Fruit fly (Drosophila melanogaster): ENCODE results near the gene Qsox4.
A peak's percentile ranks its signal among the peaks of the same experiment; 100 is the strongest.

The Qsox4 gene

dm6 chr3R:23669401-23670216, 33.0 kb upstream of the Qsox4 start, which contains the start of gene CG31145 (continued):
- peak; percentile 99 for TF ChIP-seq oc (tag; optimal IDR thresholded peaks at IDR 0.05)
- peak; percentile 86 for TF ChIP-seq CTCF (GFP tag; optimal IDR thresholded peaks at IDR 0.05)
- peak; percentile 100 for TF ChIP-seq fd96Cb (tag; optimal IDR thresholded peaks at IDR 0.05)
- peak; percentile 98 for TF ChIP-seq zen (tag; optimal IDR thresholded peaks at IDR 0.05)
- TF ChIP-seq CG9932 (GFP tag; IDR thresholded peaks at IDR 0.05), result peak; percentile 98
- peak; percentile 97 for TF ChIP-seq CG10274 (GFP tag; optimal IDR thresholded peaks at IDR 0.05)
- TF ChIP-seq ATbp (GFP tag; optimal IDR thresholded peaks at IDR 0.05), result peak; percentile 100
- peak; percentile 94 for TF ChIP-seq dmrt11E (tag; optimal IDR thresholded peaks at IDR 0.05)
- TF ChIP-seq CG18764 (GFP tag; optimal IDR thresholded peaks at IDR 0.05), result peak; percentile 99
- peak; percentile 93 for TF ChIP-seq CG8765 (GFP tag; IDR thresholded peaks at IDR 0.05)
- TF ChIP-seq inv (GFP tag; IDR thresholded peaks at IDR 0.05; ENCODE audit: partially characterized antibody), result no peak
- peak; percentile 71 for TF ChIP-seq fd102C (GFP tag; optimal IDR thresholded peaks at IDR 0.05)
- peak; percentile 99 for TF ChIP-seq CG14014 (GFP tag; IDR thresholded peaks at IDR 0.05)
- TF ChIP-seq CG4707 (GFP tag; optimal IDR thresholded peaks at IDR 0.05), result peak; percentile 95
- peak; percentile 98 for TF ChIP-seq p53 (GFP tag; optimal IDR thresholded peaks at IDR 0.05)
- TF ChIP-seq eve (GFP tag; optimal IDR thresholded peaks at IDR 0.05), result peak in 1 of 2 experiments; percentile 100
- peak in 1 of 3 experiments; percentile 98 for TF ChIP-seq lola (GFP tag; optimal IDR thresholded peaks at IDR 0.05)
- TF ChIP-seq CG15073 (GFP tag; optimal IDR thresholded peaks at IDR 0.05), result peak; percentile 90
- TF ChIP-seq Spps (tag; optimal IDR thresholded peaks at IDR 0.05), result peak; percentile 97
- TF ChIP-seq tgo (GFP tag; IDR thresholded peaks at IDR 0.05), result peak; percentile 99
- peak; percentile 98 for TF ChIP-seq Vsx1 (GFP tag; optimal IDR thresholded peaks at IDR 0.05)
- peak; percentile 99 for TF ChIP-seq CG16815 (GFP tag; optimal IDR thresholded peaks at IDR 0.05)
- TF ChIP-seq Deaf1 (tag; optimal IDR thresholded peaks at IDR 0.05), result peak; percentile 92
- TF ChIP-seq HLHmδ (GFP tag; optimal IDR thresholded peaks at IDR 0.05), result no peak
- peak; percentile 34; the same call in 2 of the 3 replicates for TF ChIP-seq CG34224 (GFP tag; IDR thresholded peaks at IDR 0.05; ENCODE audit: partially characterized antibody)
- no peak for TF ChIP-seq Dref (GFP tag; IDR thresholded peaks at IDR 0.05)
- TF ChIP-seq da (GFP tag; optimal IDR thresholded peaks at IDR 0.05), result peak; percentile 99
- TF ChIP-seq twi (tag; optimal IDR thresholded peaks at IDR 0.05), result peak; percentile 98
- no peak for TF ChIP-seq lov (optimal IDR thresholded peaks at IDR 0.05)
- peak; percentile 94 for TF ChIP-seq lov (GFP tag; IDR thresholded peaks at IDR 0.05)
- TF ChIP-seq sqz (GFP tag; optimal IDR thresholded peaks at IDR 0.05), result peak; percentile 99
- peak; percentile 99 for TF ChIP-seq ems (GFP tag; optimal IDR thresholded peaks at IDR 0.05)
- no peak for TF ChIP-seq Hr39 (optimal IDR thresholded peaks at IDR 0.05)
- TF ChIP-seq CG11398 (GFP tag; optimal IDR thresholded peaks at IDR 0.05), result peak; percentile 99
- peak; percentile 70; the same call in 1 of the 2 replicates for TF ChIP-seq tna (GFP tag; IDR thresholded peaks at IDR 0.05; ENCODE audit: partially characterized antibody)
- peak; percentile 99 for TF ChIP-seq CG6765 (GFP tag; optimal IDR thresholded peaks at IDR 0.05)
- TF ChIP-seq zf30C (GFP tag; optimal IDR thresholded peaks at IDR 0.05), result peak; percentile 95
- peak; percentile 99 for TF ChIP-seq CG1233 (GFP tag; optimal IDR thresholded peaks at IDR 0.05)
- peak; percentile 99 for TF ChIP-seq jing (GFP tag; optimal IDR thresholded peaks at IDR 0.05)
- peak; percentile 98 for TF ChIP-seq CG4328 (GFP tag; optimal IDR thresholded peaks at IDR 0.05)
- peak; percentile 99 for TF ChIP-seq cwo (GFP tag; optimal IDR thresholded peaks at IDR 0.05)
- TF ChIP-seq btn (GFP tag; optimal IDR thresholded peaks at IDR 0.05), result peak; percentile 99
- peak; percentile 100 for TF ChIP-seq gem (tag; optimal IDR thresholded peaks at IDR 0.05)
- TF ChIP-seq cad (GFP tag; optimal IDR thresholded peaks at IDR 0.05), result no peak
- TF ChIP-seq chif (GFP tag; optimal IDR thresholded peaks at IDR 0.05), result peak; percentile 99
- TF ChIP-seq gsb-n (tag; optimal IDR thresholded peaks at IDR 0.05), result peak; percentile 98
- peak; percentile 99 for TF ChIP-seq fu2 (GFP tag; optimal IDR thresholded peaks at IDR 0.05)
- TF ChIP-seq CG10565 (GFP tag; optimal IDR thresholded peaks at IDR 0.05), result peak; percentile 99
- TF ChIP-seq Hey (tag; optimal IDR thresholded peaks at IDR 0.05), result peak; percentile 96

All from whole organism, embryonic.